Worm (Caenorhabditis elegans): ENCODE results near the gene F36H12.5.
"Not testable (repeated sequence)": the region's sequence is repeated elsewhere in the genome, so short reads cannot be mapped to it uniquely, and the experiment has no call there.

The F36H12.5 gene

ce11 chrIV:5309742-5310141 is 43.2 kb downstream of the F36H12.5 start, which contains the start of gene ZK354.3:
TSS of gene ZK354.3 (plus strand) at chrIV:5310042.
- no peak for TF ChIP-seq nhr-76 (tag; optimal IDR thresholded peaks at IDR 0.05)
- no peak for TF ChIP-seq unc-62 (GFP tag; optimal IDR thresholded peaks at IDR 0.05)
- TF ChIP-seq zip-4 (GFP tag; optimal IDR thresholded peaks at IDR 0.05) = no peak
- TF ChIP-seq lin-13 (GFP tag; optimal IDR thresholded peaks at IDR 0.05) = no peak
- no peak for TF ChIP-seq ztf-11 (tag; optimal IDR thresholded peaks at IDR 0.05)
- no peak for TF ChIP-seq efl-1 (optimal IDR thresholded peaks at IDR 0.05)
- no peak for TF ChIP-seq efl-1 (GFP tag; optimal IDR thresholded peaks at IDR 0.05 in 1 of 2)
- TF ChIP-seq nhr-47 (tag; optimal IDR thresholded peaks at IDR 0.05) = no peak
- TF ChIP-seq hpl-2 (GFP tag; optimal IDR thresholded peaks at IDR 0.05) = no peak
- no peak for TF ChIP-seq ama-1 (optimal IDR thresholded peaks at IDR 0.05)

- TF ChIP-seq lin-35 (GFP tag; optimal IDR thresholded peaks at IDR 0.05); C34B4.2 (tag; optimal IDR thresholded peaks at IDR 0.05); nhr-237 (tag; optimal IDR thresholded peaks at IDR 0.05): not testable (repeated sequence)
These were observed 46.4 kb downstream of the F36H12.5 start, which contains the start of the genes msp-59 and ZK354.2 for ce11 chrIV:5313011-5313410. TSS of gene msp-59 (minus strand) at chrIV:5313111. TSS of gene ZK354.2 (plus strand) at chrIV:5313405.

ce11 chrIV:5316223-5316622 is 49.6 kb downstream of the F36H12.5 start, which contains the start of gene msp-65:
TSS of gene msp-65 (plus strand) at chrIV:5316523.
- not testable (repeated sequence) for TF ChIP-seq efl-1 (optimal IDR thresholded peaks at IDR 0.05)
- peak in 1 of 2 experiments; percentile 59 for TF ChIP-seq efl-1 (GFP tag; optimal IDR thresholded peaks at IDR 0.05 in 1 of 2)

ce11 chrIV:5317106-5317505 is 50.5 kb downstream of the F36H12.5 start:
- TF ChIP-seq blmp-1 (tag; optimal IDR thresholded peaks at IDR 0.05) = no peak
- TF ChIP-seq egl-27 (tag; optimal IDR thresholded peaks at IDR 0.05) = no peak
- peak; percentile 24; the same call in 1 of the 2 replicates for TF ChIP-seq mab-9 (GFP tag; IDR thresholded peaks at IDR 0.05)
- no peak for TF ChIP-seq nhr-12 (tag; optimal IDR thresholded peaks at IDR 0.05)
- TF ChIP-seq snpc-4 (tag; optimal IDR thresholded peaks at IDR 0.05) = peak; percentile 97
- TF ChIP-seq tlp-1 (tag; optimal IDR thresholded peaks at IDR 0.05) = no peak
- TF ChIP-seq dpl-1 (GFP tag; optimal IDR thresholded peaks at IDR 0.05) = no peak
- no peak for TF ChIP-seq nhr-77 (tag; optimal IDR thresholded peaks at IDR 0.05)
- TF ChIP-seq ceh-88 (GFP tag; IDR thresholded peaks at IDR 0.05) = peak; percentile 52
- TF ChIP-seq hlh-4 (tag; optimal IDR thresholded peaks at IDR 0.05) = no peak
- no peak for TF ChIP-seq egl-13 (tag; optimal IDR thresholded peaks at IDR 0.05)
- peak; percentile 47 for TF ChIP-seq elt-2 (tag; optimal IDR thresholded peaks at IDR 0.05)
- no peak for TF ChIP-seq nhr-237 (tag; optimal IDR thresholded peaks at IDR 0.05)
- no peak for TF ChIP-seq efl-3 (GFP tag; optimal IDR thresholded peaks at IDR 0.05)
- TF ChIP-seq lin-13 (GFP tag; optimal IDR thresholded peaks at IDR 0.05) = no peak
- no peak for TF ChIP-seq ceh-8 (GFP tag; optimal IDR thresholded peaks at IDR 0.05)
- TF ChIP-seq zip-4 (GFP tag; optimal IDR thresholded peaks at IDR 0.05) = no peak
- TF ChIP-seq swsn-7 (tag; optimal IDR thresholded peaks at IDR 0.05) = peak; percentile 51
- no peak for TF ChIP-seq nhr-84 (tag; optimal IDR thresholded peaks at IDR 0.05)
- TF ChIP-seq nhr-85 (tag) = peak; percentile 92
- TF ChIP-seq lin-14 (GFP tag; optimal IDR thresholded peaks at IDR 0.05) = no peak
- TF ChIP-seq ztf-4 (tag; optimal IDR thresholded peaks at IDR 0.05) = no peak
- no peak for TF ChIP-seq xbp-1 (tag; optimal IDR thresholded peaks at IDR 0.05)
- no peak for TF ChIP-seq hpl-2 (GFP tag; optimal IDR thresholded peaks at IDR 0.05)
- TF ChIP-seq pax-3 (tag; optimal IDR thresholded peaks at IDR 0.05) = no peak
- peak; percentile 59 for TF ChIP-seq nhr-47 (tag; optimal IDR thresholded peaks at IDR 0.05)
- peak; percentile 56 for TF ChIP-seq fos-1 (tag; optimal IDR thresholded peaks at IDR 0.05)
- TF ChIP-seq nhr-19 (GFP tag; conservative IDR thresholded peaks at IDR 0.05) = peak; percentile 81
- peak; percentile 66 for TF ChIP-seq nhr-20 (tag; optimal IDR thresholded peaks at IDR 0.05)
- TF ChIP-seq alr-1 (tag; optimal IDR thresholded peaks at IDR 0.05; ENCODE audit: borderline replicate concordance) = no peak
- no peak for TF ChIP-seq rnt-1 (tag; optimal IDR thresholded peaks at IDR 0.05)
- peak; percentile 56 for TF ChIP-seq aly-2 (tag; optimal IDR thresholded peaks at IDR 0.05)
- no peak for TF ChIP-seq aha-1 (tag; optimal IDR thresholded peaks at IDR 0.05)
- TF ChIP-seq ceh-82 (tag; optimal IDR thresholded peaks at IDR 0.05) = no peak
- no peak for TF ChIP-seq irx-1 (tag; optimal IDR thresholded peaks at IDR 0.05)
- peak; percentile 70 for TF ChIP-seq nhr-71 (tag; optimal IDR thresholded peaks at IDR 0.05)
- no peak for TF ChIP-seq unc-86 (tag; optimal IDR thresholded peaks at IDR 0.05)
- no peak for TF ChIP-seq fkh-8 (tag; optimal IDR thresholded peaks at IDR 0.05)
- no peak for TF ChIP-seq mdl-1 (tag; optimal IDR thresholded peaks at IDR 0.05)

All from whole organism, L1 larva.